Worm (Caenorhabditis elegans) whole organism, L4 larva: ENCODE measurements around the gene sptl-2.

ENCODE experiments used
- F10B5.3 ChIP-seq: sonication (generic microtip); optimal IDR thresholded peaks from 2 replicates; lab custom pipeline; 2016; ENCODE audit warnings: mild to moderate bottlenecking, missing genetic modification characterization, missing compliant biosample characterization
- F44E2.7 ChIP-seq: fragments of 200-800 bp; sonication (Bioruptor generic); IDR thresholded peaks from 2 replicates; pipeline ENCODE4 v2.1.2; 2022; ENCODE audit warnings: missing genetic modification characterization, missing compliant biosample characterization
- F49E8.2 ChIP-seq: sonication (generic microtip); optimal IDR thresholded peaks from 2 replicates; lab custom pipeline; 2016; ENCODE audit warnings: missing compliant biosample characterization, mild to moderate bottlenecking, missing genetic modification characterization, borderline replicate concordance
- T26A8.4 ChIP-seq: fragments of 200-800 bp; sonication (Bioruptor generic); IDR thresholded peaks from 2 replicates; pipeline ENCODE4 v1.3.6; 2022; ENCODE audit warnings: missing genetic modification characterization, missing compliant biosample characterization
- Y5F2A.4 ChIP-seq: fragments of 200-800 bp; sonication (Bioruptor generic); optimal IDR thresholded peaks from 2 replicates; lab custom pipeline; 2018; ENCODE audit warnings: mild to moderate bottlenecking, missing genetic modification characterization, missing compliant biosample characterization
- ZK337.2 ChIP-seq: fragments of 200-800 bp; sonication (Bioruptor generic); IDR thresholded peaks from 2 replicates; pipeline ENCODE4 v1.3.6; 2022; ENCODE audit warnings: missing genetic modification reagents, missing genetic modification characterization, missing compliant biosample characterization
- ZK546.5 ChIP-seq, 2 experiments: sonication (generic microtip); optimal IDR thresholded peaks; 2 replicates each; lab custom pipeline; 2017; ENCODE audit warnings: missing biosample characterization in 2 of 2, missing genetic modification characterization in 2 of 2
- aha-1 ChIP-seq: fragments of 150-350 bp; peaks from one replicate; lab custom pipeline; 2014; ENCODE audit warnings: missing biosample characterization, missing genetic modification characterization
- attf-4 ChIP-seq: sonication (generic microtip); optimal IDR thresholded peaks from 3 replicates; lab custom pipeline; 2017; ENCODE audit warnings: missing biosample characterization, missing genetic modification characterization
- ceh-20 ChIP-seq: fragments of 200-800 bp; sonication (Bioruptor generic); IDR thresholded peaks from 2 replicates; pipeline ENCODE4 v1.3.6; 2022; ENCODE audit warnings: missing genetic modification reagents, missing genetic modification characterization, missing compliant biosample characterization
- ceh-28 ChIP-seq: fragments of 150-350 bp; optimal IDR thresholded peaks from 2 replicates; lab custom pipeline; 2014; ENCODE audit warnings: missing biosample characterization, missing genetic modification reagents, missing genetic modification characterization
- ceh-32 ChIP-seq: sonication (generic microtip); optimal IDR thresholded peaks from 2 replicates; lab custom pipeline; 2016; ENCODE audit warnings: mild to moderate bottlenecking, missing genetic modification characterization, missing compliant biosample characterization; ENCODE audit not compliant: poor library complexity
- daf-8 ChIP-seq: fragments of 200-800 bp; sonication (Bioruptor generic); IDR thresholded peaks from 2 replicates; pipeline ENCODE4 v1.3.6; 2022; ENCODE audit warnings: missing genetic modification characterization, missing compliant biosample characterization
- dmd-9 ChIP-seq: fragments of 200-800 bp; sonication (Bioruptor generic); IDR thresholded peaks from 2 replicates; pipeline ENCODE4 v1.3.6; 2022; ENCODE audit warnings: missing genetic modification reagents, missing genetic modification characterization, missing compliant biosample characterization
- dpl-1 ChIP-seq: fragments of 150-350 bp; optimal IDR thresholded peaks from 2 replicates; lab custom pipeline; 2014; ENCODE audit warnings: missing biosample characterization, missing genetic modification reagents, missing genetic modification characterization
- duxl-1 ChIP-seq: sonication (generic microtip); optimal IDR thresholded peaks from 2 replicates; lab custom pipeline; 2016; ENCODE audit warnings: mild to moderate bottlenecking, missing genetic modification characterization, moderate library complexity, missing compliant biosample characterization; ENCODE audit not compliant: poor library complexity
- egl-43 ChIP-seq: fragments of 200-800 bp; sonication (Bioruptor generic); IDR thresholded peaks from 2 replicates; pipeline ENCODE4 v1.3.6; 2022; ENCODE audit warnings: missing genetic modification reagents, missing genetic modification characterization, missing compliant biosample characterization
- fkh-10 ChIP-seq: fragments of 150-350 bp; optimal IDR thresholded peaks from 2 replicates; lab custom pipeline; 2014; ENCODE audit warnings: missing biosample characterization, missing genetic modification reagents, missing genetic modification characterization
- hlh-11 ChIP-seq: fragments of 200-800 bp; sonication (Bioruptor generic); optimal IDR thresholded peaks from 2 replicates; lab custom pipeline; 2018; ENCODE audit warnings: mild to moderate bottlenecking, missing genetic modification characterization, missing compliant biosample characterization
- jun-1 ChIP-seq: fragments of 150-350 bp; optimal IDR thresholded peaks from 2 replicates; lab custom pipeline; 2014; ENCODE audit warnings: missing biosample characterization, missing genetic modification reagents, missing genetic modification characterization
- lim-7 ChIP-seq: fragments of 200-800 bp; sonication (Bioruptor generic); IDR thresholded peaks from 2 replicates; pipeline ENCODE4 v1.3.6; 2022; ENCODE audit warnings: missing genetic modification characterization, missing compliant biosample characterization
- lin-1 ChIP-seq: fragments of 200-800 bp; sonication (Bioruptor generic); IDR thresholded peaks from 2 replicates; pipeline ENCODE4 v1.3.6; 2022; ENCODE audit warnings: missing genetic modification reagents, missing genetic modification characterization, missing compliant biosample characterization
- lin-38 ChIP-seq: fragments of 200-800 bp; sonication (Bioruptor generic); IDR thresholded peaks from 2 replicates; pipeline ENCODE4 v1.3.6; 2022; ENCODE audit warnings: missing genetic modification reagents, missing genetic modification characterization, missing compliant biosample characterization
- lir-3 ChIP-seq: sonication (generic microtip); optimal IDR thresholded peaks from 2 replicates; lab custom pipeline; 2016; ENCODE audit warnings: mild to moderate bottlenecking, missing genetic modification characterization, missing compliant biosample characterization
- lsy-2 ChIP-seq, 2 experiments: fragments of 150-350 bp in 1 of 2; sonication (generic microtip) in 1 of 2; optimal IDR thresholded peaks; 2 replicates each; lab custom pipeline; 2014 to 2017; ENCODE audit warnings: missing biosample characterization in 2 of 2, missing genetic modification characterization in 2 of 2
- mdt-29 ChIP-seq: fragments of 200-800 bp; sonication (Bioruptor generic); IDR thresholded peaks from 2 replicates; pipeline ENCODE4 v1.3.6; 2022; ENCODE audit warnings: missing genetic modification reagents, missing genetic modification characterization, missing compliant biosample characterization
- mep-1 ChIP-seq: fragments of 150-350 bp; sonication (generic microtip); optimal IDR thresholded peaks from 3 replicates; lab custom pipeline; 2014; ENCODE audit warnings: missing biosample characterization, missing genetic modification characterization
- mes-2 ChIP-seq: sonication (generic microtip); optimal IDR thresholded peaks from 2 replicates; lab custom pipeline; 2016; ENCODE audit warnings: missing genotype, mild to moderate bottlenecking, missing genetic modification characterization, missing compliant biosample characterization; ENCODE audit not compliant: poor library complexity, severe bottlenecking
- nhr-102 ChIP-seq: sonication (generic microtip); optimal IDR thresholded peaks from 2 replicates; lab custom pipeline; 2016; ENCODE audit warnings: mild to moderate bottlenecking, missing genetic modification characterization, moderate library complexity, missing compliant biosample characterization
- nhr-111 ChIP-seq: fragments of 200-800 bp; sonication (Bioruptor generic); optimal IDR thresholded peaks from 2 replicates; lab custom pipeline; 2018; ENCODE audit warnings: mild to moderate bottlenecking, missing genetic modification characterization, missing compliant biosample characterization
- nhr-25 ChIP-seq: sonication (generic microtip); optimal IDR thresholded peaks from 2 replicates; lab custom pipeline; 2017; ENCODE audit warnings: missing genetic modification characterization, mild to moderate bottlenecking, missing compliant biosample characterization, antibody characterized with exemption, moderate library complexity, borderline replicate concordance; ENCODE audit not compliant: insufficient read depth
- nhr-42 ChIP-seq: fragments of 200-800 bp; sonication (Bioruptor generic); IDR thresholded peaks from 2 replicates; pipeline ENCODE4 v1.3.6; 2022; ENCODE audit warnings: missing genetic modification characterization, missing compliant biosample characterization
- nhr-48 ChIP-seq: sonication (generic microtip); optimal IDR thresholded peaks from 2 replicates; lab custom pipeline; 2016; ENCODE audit warnings: mild to moderate bottlenecking, missing genetic modification characterization, missing compliant biosample characterization
- nhr-6 ChIP-seq: fragments of 150-350 bp; optimal IDR thresholded peaks from 2 replicates; lab custom pipeline; 2014; ENCODE audit warnings: missing biosample characterization, missing genetic modification characterization
- pha-4 ChIP-seq, 2 experiments: fragments of 150-350 bp in 1 of 2; fragments of 200-800 bp in 1 of 2; sonication (Bioruptor generic) in 1 of 2; IDR thresholded peaks in 1 of 2; optimal IDR thresholded peaks in 1 of 2; 2 replicates each; pipeline versions ENCODE4 v1.3.6 to Lab custom; 2014 to 2022; ENCODE audit warnings: missing genetic modification characterization in 2 of 2, missing genetic modification reagents in 2 of 2, missing biosample characterization in 1 of 2, missing compliant biosample characterization in 1 of 2
- php-3 ChIP-seq: fragments of 200-800 bp; sonication (Bioruptor generic); IDR thresholded peaks from 2 replicates; pipeline ENCODE4 v1.3.6; 2022; ENCODE audit warnings: missing genetic modification reagents, missing genetic modification characterization, missing compliant biosample characterization
- pqm-1 ChIP-seq: sonication (generic microtip); optimal IDR thresholded peaks from 2 replicates; lab custom pipeline; 2017; ENCODE audit warnings: missing biosample characterization, missing genetic modification characterization
- rbr-2 ChIP-seq: sonication (generic microtip); optimal IDR thresholded peaks from 2 replicates; lab custom pipeline; 2016; ENCODE audit warnings: missing genotype, missing genetic modification characterization, missing compliant biosample characterization
- saeg-2 ChIP-seq: fragments of 200-800 bp; sonication (Bioruptor generic); IDR thresholded peaks from 2 replicates; pipeline ENCODE4 v1.3.6; 2022; ENCODE audit warnings: missing genetic modification reagents, missing genetic modification characterization, missing compliant biosample characterization
- sdz-12 ChIP-seq: fragments of 200-800 bp; sonication (Bioruptor generic); optimal IDR thresholded peaks from 2 replicates; lab custom pipeline; 2018; ENCODE audit warnings: mild to moderate bottlenecking, missing genetic modification characterization, missing compliant biosample characterization
- skn-1 ChIP-seq: fragments of 150-350 bp; optimal IDR thresholded peaks from 2 replicates; lab custom pipeline; 2014; ENCODE audit warnings: missing biosample characterization, missing genetic modification characterization
- snpc-4 ChIP-seq: fragments of 150-350 bp; optimal IDR thresholded peaks from 2 replicates; lab custom pipeline; 2014; ENCODE audit warnings: missing biosample characterization, missing genetic modification characterization
- spr-1 ChIP-seq: sonication (generic microtip); optimal IDR thresholded peaks from 2 replicates; lab custom pipeline; 2016; ENCODE audit warnings: mild to moderate bottlenecking, missing genetic modification characterization, missing compliant biosample characterization
- tag-97 ChIP-seq: fragments of 200-800 bp; sonication (Bioruptor generic); IDR thresholded peaks from 2 replicates; pipeline ENCODE4 v1.3.6; 2022; ENCODE audit warnings: missing genetic modification characterization, missing compliant biosample characterization
- unc-130 ChIP-seq: sonication (generic microtip); optimal IDR thresholded peaks from 2 replicates; lab custom pipeline; 2016; ENCODE audit warnings: missing genetic modification reagents, missing genetic modification characterization, missing compliant biosample characterization
- unc-39 ChIP-seq: sonication (generic microtip); optimal IDR thresholded peaks from 2 replicates; lab custom pipeline; 2017; ENCODE audit warnings: missing biosample characterization, missing genetic modification characterization
- unc-62 ChIP-seq, 3 experiments: fragments of 150-350 bp in 1 of 3; sonication (generic microtip); optimal IDR thresholded peaks in 2 of 3; peaks in 1 of 3; 1 replicate in 1 of 3; 2 replicates in 2 of 3; lab custom pipeline; 2014 to 2017; ENCODE audit warnings: missing biosample characterization in 3 of 3, missing genetic modification characterization in 3 of 3, missing genetic modification reagents in 3 of 3, missing genotype in 1 of 3
- zfp-3 ChIP-seq: fragments of 200-800 bp; sonication (Bioruptor generic); conservative IDR thresholded peaks from 2 replicates; pipeline ENCODE4 v1.3.6; 2022; ENCODE audit warnings: missing genetic modification reagents, missing genetic modification characterization, missing compliant biosample characterization
- zip-11 ChIP-seq: fragments of 200-800 bp; sonication (Bioruptor generic); IDR thresholded peaks from 2 replicates; pipeline ENCODE4 v1.3.6; 2022; ENCODE audit warnings: missing genetic modification characterization, missing compliant biosample characterization
- ztf-11 ChIP-seq: fragments of 150-350 bp; optimal IDR thresholded peaks from 2 replicates; lab custom pipeline; 2014; ENCODE audit warnings: missing biosample characterization, missing genetic modification characterization

Gene sptl-2

ce11 chrV:8039085-8039525, 22.1 kb downstream of the sptl-2 start:
- peak; percentile 79 for TF ChIP-seq mep-1 (tag; lab: Kevin White, UChicago)
- TF ChIP-seq Y5F2A.4 (GFP tag; lab: Kevin White, UChicago), result no peak
- TF ChIP-seq F44E2.7 (GFP tag; lab: Robert Waterston, UW), result no peak
- TF ChIP-seq T26A8.4 (GFP tag; lab: Robert Waterston, UW), result peak; percentile 57; the same call in 1 of the 2 replicates
- TF ChIP-seq zfp-3 (GFP tag; lab: Robert Waterston, UW), result peak; percentile 82; the same call in 1 of the 2 replicates
- TF ChIP-seq lin-38, result no peak; the same call in 1 of the 2 replicates
- peak; percentile 83 for TF ChIP-seq duxl-1 (tag; lab: Kevin White, UChicago)
- TF ChIP-seq nhr-25 (tag; lab: Kevin White, UChicago), result peak; percentile 85
- TF ChIP-seq mes-2, result peak; percentile 0
- no peak for TF ChIP-seq F10B5.3 (tag; lab: Kevin White, UChicago)
- peak; percentile 61 for TF ChIP-seq spr-1
- TF ChIP-seq tag-97, result no peak
- no peak for TF ChIP-seq nhr-42
- no peak for TF ChIP-seq rbr-2 (tag; lab: Kevin White, UChicago)
- peak; percentile 44 for TF ChIP-seq nhr-102
- no peak for TF ChIP-seq dpl-1 (GFP tag; lab: Kevin White, UChicago)
- TF ChIP-seq lin-1 (GFP tag; lab: Robert Waterston, UW), result peak; percentile 52; the same call in 1 of the 2 replicates
- no peak for TF ChIP-seq ZK337.2
- no peak for TF ChIP-seq skn-1 (tag; lab: Kevin White, UChicago)
- TF ChIP-seq unc-39, result no peak
- TF ChIP-seq nhr-6 (tag; lab: Kevin White, UChicago), result no peak
- no peak for TF ChIP-seq snpc-4 (tag; lab: Kevin White, UChicago)
- TF ChIP-seq hlh-11 (tag; lab: Kevin White, UChicago), result peak; percentile 15
- TF ChIP-seq mdt-29 (GFP tag; lab: Robert Waterston, UW), result no peak
- no peak for TF ChIP-seq nhr-48 (tag; lab: Kevin White, UChicago)
- TF ChIP-seq zip-11 (GFP tag; lab: Robert Waterston, UW), result no peak
- peak; percentile 52 for TF ChIP-seq aha-1 (tag; lab: Kevin White, UChicago)
- no peak for TF ChIP-seq php-3 (GFP tag; lab: Robert Waterston, UW)
- no peak for TF ChIP-seq jun-1
- no peak for TF ChIP-seq sdz-12 (GFP tag; lab: Kevin White, UChicago)
- TF ChIP-seq lsy-2 (tag; optimal IDR thresholded peaks at IDR 0.05; lab: Kevin White, UChicago), result peak in 1 of 2 experiments; percentile 47
- no peak for TF ChIP-seq lim-7
- no peak for TF ChIP-seq saeg-2 (GFP tag; lab: Robert Waterston, UW)
- TF ChIP-seq egl-43 (GFP tag; lab: Robert Waterston, UW), result no peak
- no peak for TF ChIP-seq fkh-10 (GFP tag; lab: Kevin White, UChicago)
- no peak for TF ChIP-seq ceh-32 (tag; lab: Kevin White, UChicago)
- TF ChIP-seq ZK546.5 (tag; optimal IDR thresholded peaks at IDR 0.05; lab: Kevin White, UChicago), result no peak
- no peak for TF ChIP-seq ceh-28 (tag; lab: Kevin White, UChicago)
- TF ChIP-seq nhr-111 (GFP tag; lab: Kevin White, UChicago), result peak; percentile 24
- peak; percentile 30 for TF ChIP-seq attf-4 (tag; lab: Kevin White, UChicago)
- no peak for TF ChIP-seq dmd-9 (GFP tag; lab: Robert Waterston, UW)
- TF ChIP-seq ceh-20 (GFP tag; lab: Robert Waterston, UW), result no peak
- TF ChIP-seq pha-4 (GFP tag; IDR thresholded peaks at IDR 0.05; lab: Robert Waterston, UW), result 0 out of 2 replicates have a peak, but pooled peaks have one; percentile 9
- TF ChIP-seq pha-4 (tag; optimal IDR thresholded peaks at IDR 0.05; lab: Kevin White, UChicago), result no peak
- TF ChIP-seq ztf-11 (tag; lab: Kevin White, UChicago), result no peak
- no peak for TF ChIP-seq unc-62 (GFP tag; optimal IDR thresholded peaks at IDR 0.05 in 1 of 2; lab: Kevin White, UChicago)
- TF ChIP-seq unc-62 (tag; optimal IDR thresholded peaks at IDR 0.05; lab: Kevin White, UChicago), result no peak
- TF ChIP-seq F49E8.2 (tag; lab: Kevin White, UChicago), result no peak
- no peak for TF ChIP-seq daf-8
- no peak for TF ChIP-seq lir-3 (tag; lab: Kevin White, UChicago)
- TF ChIP-seq unc-130 (GFP tag; lab: Kevin White, UChicago), result no peak
- TF ChIP-seq pqm-1 (tag; lab: Kevin White, UChicago), result no peak
